Fruit fly (Drosophila melanogaster) whole organism, adult: Measurements from ENCODE around the gene Fdx1.

Source experiments
- CG11617 ChIP-seq: fragments of 200-800 bp; sonication (Bioruptor generic); optimal IDR thresholded peaks from 2 replicates; lab custom pipeline; 2017; ENCODE audit warnings: mild to moderate bottlenecking, missing biosample characterization, missing genetic modification reagents, missing genetic modification characterization
- CG12768 ChIP-seq: fragments of 200-800 bp; sonication (Bioruptor generic); optimal IDR thresholded peaks from 2 replicates; lab custom pipeline; 2017; ENCODE audit warnings: missing biosample characterization, missing genetic modification characterization, mild to moderate bottlenecking, moderate library complexity, missing genetic modification reagents
- CG14711 ChIP-seq: fragments of 200-800 bp; sonication (Bioruptor generic); optimal IDR thresholded peaks from 2 replicates; lab custom pipeline; 2018; ENCODE audit warnings: missing biosample characterization, mild to moderate bottlenecking, missing genetic modification characterization, moderate library complexity
- CG1620 ChIP-seq: fragments of 200-800 bp; sonication (Bioruptor generic); optimal IDR thresholded peaks from 2 replicates; lab custom pipeline; 2016; ENCODE audit warnings: missing biosample characterization, missing genetic modification characterization
- CG33017 ChIP-seq: fragments of 200-800 bp; sonication (Bioruptor generic); optimal IDR thresholded peaks from 2 replicates; lab custom pipeline; 2018; ENCODE audit warnings: missing biosample characterization, mild to moderate bottlenecking, missing genetic modification characterization, moderate library complexity
- CG5204 ChIP-seq: fragments of 200-800 bp; sonication (Bioruptor generic); optimal IDR thresholded peaks from 2 replicates; lab custom pipeline; 2016; ENCODE audit warnings: missing biosample characterization, missing genetic modification characterization
- CG7045 ChIP-seq: fragments of 200-800 bp; sonication (Bioruptor generic); optimal IDR thresholded peaks from 2 replicates; lab custom pipeline; 2017; ENCODE audit warnings: missing biosample characterization, mild to moderate bottlenecking, missing genetic modification characterization
- CG7101 ChIP-seq: fragments of 200-800 bp; sonication (Bioruptor generic); optimal IDR thresholded peaks from 2 replicates; lab custom pipeline; 2018; ENCODE audit warnings: missing biosample characterization, mild to moderate bottlenecking, missing genetic modification characterization, moderate library complexity
- Clk ChIP-seq: fragments of 200-800 bp; sonication (Bioruptor generic); optimal IDR thresholded peaks from 2 replicates; lab custom pipeline; 2017; ENCODE audit warnings: missing biosample characterization, missing genetic modification characterization
- Crg-1 ChIP-seq: fragments of 200-800 bp; sonication (Bioruptor generic); optimal IDR thresholded peaks from 2 replicates; lab custom pipeline; 2016; ENCODE audit warnings: missing biosample characterization, missing genetic modification characterization
- Hr96 ChIP-seq: fragments of 200-800 bp; sonication (Bioruptor generic); optimal IDR thresholded peaks from 2 replicates; lab custom pipeline; 2016; ENCODE audit warnings: missing biosample characterization, missing genetic modification characterization
- Mnt ChIP-seq: fragments of 200-800 bp; sonication (Bioruptor generic); optimal IDR thresholded peaks from 2 replicates; lab custom pipeline; 2016; ENCODE audit warnings: missing biosample characterization, mild to moderate bottlenecking, missing genetic modification characterization
- bab1 ChIP-seq: fragments of 200-800 bp; sonication (Bioruptor generic); optimal IDR thresholded peaks from 3 replicates; lab custom pipeline; 2019; ENCODE audit warnings: missing biosample characterization, mild to moderate bottlenecking, missing genetic modification characterization, moderate library complexity
- cic ChIP-seq: fragments of 200-800 bp; sonication (Bioruptor generic); optimal IDR thresholded peaks from 2 replicates; lab custom pipeline; 2017; ENCODE audit warnings: missing biosample characterization, mild to moderate bottlenecking, missing genetic modification characterization, moderate library complexity
- cnc ChIP-seq, 2 experiments: fragments of >200 bp; optimal IDR thresholded peaks; 2 replicates each; lab custom pipeline; 2017
- kay ChIP-seq: fragments of 200-800 bp; sonication (Bioruptor generic); peaks from one replicate; lab custom pipeline; 2016; ENCODE audit warnings: missing biosample characterization, missing genetic modification characterization, borderline replicate concordance
- ovo ChIP-seq: fragments of 200-800 bp; sonication (Bioruptor generic); optimal IDR thresholded peaks from 2 replicates; lab custom pipeline; 2016; ENCODE audit warnings: missing biosample characterization, missing genetic modification characterization
- pad ChIP-seq: fragments of 200-800 bp; sonication (Bioruptor generic); optimal IDR thresholded peaks from 3 replicates; lab custom pipeline; 2017; ENCODE audit warnings: missing biosample characterization, missing genetic modification characterization, mild to moderate bottlenecking, moderate library complexity, missing genetic modification reagents
- tj ChIP-seq: fragments of 200-800 bp; sonication (Bioruptor generic); optimal IDR thresholded peaks from 3 replicates; lab custom pipeline; 2017; ENCODE audit warnings: missing biosample characterization, mild to moderate bottlenecking, missing genetic modification characterization, moderate library complexity
- toe ChIP-seq: fragments of 200-800 bp; sonication (Bioruptor generic); optimal IDR thresholded peaks from 2 replicates; lab custom pipeline; 2016; ENCODE audit warnings: missing biosample characterization, missing genetic modification characterization

Gene Fdx1

dm6 chr3L:9366850-9367430 lies 4.1 kb downstream of the Fdx1 start, which contains the start of the genes Klp67A and CG4452:
Klp67A (minus strand) TSS chr3L:9367046.
CG4452 (plus strand) TSS chr3L:9367377.
- TF ChIP-seq Crg-1 (GFP tag; lab: Kevin White, UChicago) = no peak
- no peak for TF ChIP-seq Hr96 (GFP tag; lab: Kevin White, UChicago)
- TF ChIP-seq pad = peak; percentile 30
- TF ChIP-seq bab1 (GFP tag; lab: Kevin White, UChicago) = no peak
- peak; percentile 76 for TF ChIP-seq CG14711
- TF ChIP-seq cic (GFP tag; lab: Kevin White, UChicago) = no peak
- no peak for TF ChIP-seq toe (GFP tag; lab: Kevin White, UChicago)
- TF ChIP-seq CG7045 = no peak
- no peak for TF ChIP-seq CG5204 (GFP tag; lab: Kevin White, UChicago)
- no peak for TF ChIP-seq tj (GFP tag; lab: Kevin White, UChicago)
- peak; percentile 39 for TF ChIP-seq ovo (GFP tag; lab: Kevin White, UChicago)
- peak; percentile 27 for TF ChIP-seq CG12768 (GFP tag; lab: Kevin White, UChicago)
- TF ChIP-seq cnc (optimal IDR thresholded peaks at IDR 0.05; lab: Kevin White, UChicago) = no peak
- TF ChIP-seq CG11617 (GFP tag; lab: Kevin White, UChicago) = peak; percentile 64
- TF ChIP-seq kay (GFP tag; lab: Kevin White, UChicago) = peak; percentile 17
- TF ChIP-seq CG1620 = peak; percentile 56
- peak; percentile 13 for TF ChIP-seq CG33017
- peak; percentile 36 for TF ChIP-seq Mnt (GFP tag; lab: Kevin White, UChicago)
- no peak for TF ChIP-seq Clk
- TF ChIP-seq CG7101 (tag; lab: Kevin White, UChicago) = peak; percentile 13

DNA sequence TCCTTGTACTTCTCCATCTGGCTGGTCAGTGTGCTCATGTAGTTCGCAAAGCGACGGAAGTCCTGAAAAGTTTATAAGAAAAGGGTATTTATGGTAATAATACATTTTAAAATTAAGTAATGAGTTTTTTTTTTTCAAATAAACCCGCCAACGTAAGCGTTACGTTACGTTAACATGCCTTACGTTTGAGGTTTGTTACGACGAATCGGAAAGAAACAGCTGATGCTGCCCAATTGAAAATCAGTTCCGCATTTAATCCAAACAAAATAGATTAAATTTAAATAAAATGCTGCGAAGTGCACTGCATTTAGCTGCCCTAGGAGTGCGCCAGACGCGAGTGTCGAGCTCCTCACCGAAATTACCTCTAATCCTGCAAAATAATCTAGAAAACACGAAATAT lies 6.9 kb downstream of the Fdx1 start, which contains the start of gene mRRF1:
Gene mRRF1 (plus strand): TSS at position 220 of the 400 bp plus-strand sequence.
- TF ChIP-seq cnc (optimal IDR thresholded peaks at IDR 0.05; lab: Kevin White, UChicago) = no peak
- TF ChIP-seq bab1 (GFP tag; lab: Kevin White, UChicago) = peak; percentile 7
- TF ChIP-seq kay (GFP tag; lab: Kevin White, UChicago) = peak; percentile 27
- TF ChIP-seq Hr96 (GFP tag; lab: Kevin White, UChicago) = no peak
- TF ChIP-seq CG5204 (GFP tag; lab: Kevin White, UChicago) = no peak
- TF ChIP-seq Clk = no peak
- no peak for TF ChIP-seq CG7045
- no peak for TF ChIP-seq cic (GFP tag; lab: Kevin White, UChicago)
- TF ChIP-seq toe (GFP tag; lab: Kevin White, UChicago) = no peak
- TF ChIP-seq CG1620 = no peak
- TF ChIP-seq tj (GFP tag; lab: Kevin White, UChicago) = peak; percentile 38

- TF ChIP-seq CG5204 (GFP tag; lab: Kevin White, UChicago) (no peak), kay (GFP tag; lab: Kevin White, UChicago) (peak; percentile 94), Mnt (GFP tag; lab: Kevin White, UChicago) (no peak), CG33017 (peak; percentile 79), CG7101 (tag; lab: Kevin White, UChicago) (peak; percentile 42), CG12768 (GFP tag; lab: Kevin White, UChicago) (peak; percentile 60), CG11617 (GFP tag; lab: Kevin White, UChicago) (peak; percentile 30), CG7045 (peak; percentile 55), pad (no peak), cic (GFP tag; lab: Kevin White, UChicago) (peak; percentile 88)
Observed at dm6 chr3L:9361894-9362293, 9.1 kb downstream of the Fdx1 start, which contains the start of gene CG34456. CG34456 (plus strand) TSS chr3L:9362108.

dm6 chr3L:9360217-9360692 lies 10.8 kb downstream of the Fdx1 start, which contains the start of gene Pdxk:
Pdxk (plus strand) TSS chr3L:9360316.
- peak; percentile 18 for TF ChIP-seq CG12768 (GFP tag; lab: Kevin White, UChicago)
- peak in 1 of 2 experiments; percentile 3 for TF ChIP-seq cnc (optimal IDR thresholded peaks at IDR 0.05; lab: Kevin White, UChicago)
- peak; percentile 23 for TF ChIP-seq CG14711
- TF ChIP-seq CG7101 (tag; lab: Kevin White, UChicago) = peak; percentile 49
- peak; percentile 21 for TF ChIP-seq ovo (GFP tag; lab: Kevin White, UChicago)
- TF ChIP-seq toe (GFP tag; lab: Kevin White, UChicago) = peak; percentile 46
- TF ChIP-seq Crg-1 (GFP tag; lab: Kevin White, UChicago) = no peak
- no peak for TF ChIP-seq CG1620
- peak; percentile 1 for TF ChIP-seq CG7045
- peak; percentile 41 for TF ChIP-seq Mnt (GFP tag; lab: Kevin White, UChicago)
- TF ChIP-seq Clk = no peak
- TF ChIP-seq kay (GFP tag; lab: Kevin White, UChicago) = no peak
- TF ChIP-seq cic (GFP tag; lab: Kevin White, UChicago) = peak; percentile 94
- TF ChIP-seq pad = peak; percentile 50
- TF ChIP-seq Hr96 (GFP tag; lab: Kevin White, UChicago) = no peak
- peak; percentile 35 for TF ChIP-seq tj (GFP tag; lab: Kevin White, UChicago)
- peak; percentile 39 for TF ChIP-seq bab1 (GFP tag; lab: Kevin White, UChicago)
- TF ChIP-seq CG11617 (GFP tag; lab: Kevin White, UChicago) = peak; percentile 51
- TF ChIP-seq CG33017 = peak; percentile 69
- no peak for TF ChIP-seq CG5204 (GFP tag; lab: Kevin White, UChicago)

dm6 chr3L:9358713-9359040 lies 12.4 kb downstream of the Fdx1 start, which contains the start of the genes UGP and Svip:
UGP (minus strand) TSS chr3L:9358935.
Svip (plus strand) TSS chr3L:9358999.
- TF ChIP-seq pad (no peak), CG7101 (tag; lab: Kevin White, UChicago) (peak; percentile 38), bab1 (GFP tag; lab: Kevin White, UChicago) (peak; percentile 65), Mnt (GFP tag; lab: Kevin White, UChicago) (peak; percentile 49), kay (GFP tag; lab: Kevin White, UChicago) (peak; percentile 76), CG7045 (peak; percentile 14), CG33017 (no peak), CG1620 (no peak), tj (GFP tag; lab: Kevin White, UChicago) (peak; percentile 30), CG11617 (GFP tag; lab: Kevin White, UChicago) (peak; percentile 26), CG14711 (peak; percentile 63)
